Fruit fly (Drosophila melanogaster): ENCODE data around the gene Ir68a.

Gene Ir68a

DNA sequence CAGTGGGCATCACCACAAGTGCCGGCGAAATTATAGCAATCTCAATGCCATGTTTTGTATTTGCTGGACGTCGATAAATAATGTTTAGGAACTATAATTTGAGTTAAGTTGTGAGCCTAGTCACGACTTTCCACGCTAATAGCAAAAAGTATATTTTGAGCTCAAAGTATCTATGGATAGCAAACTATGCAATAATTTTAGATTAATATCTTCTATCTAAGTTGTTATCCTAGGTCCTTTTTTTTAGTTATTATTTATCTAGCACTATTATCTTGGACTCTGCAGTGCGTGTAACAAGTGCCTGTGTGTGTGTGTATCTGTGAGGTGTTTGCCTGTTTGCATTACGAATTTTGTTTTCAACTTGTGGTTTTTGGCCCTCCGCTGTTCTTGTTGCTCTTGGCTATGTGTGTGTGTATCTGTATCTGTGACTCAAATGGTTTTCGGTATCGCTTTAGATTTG, 24.3 kb upstream of the Ir68a start (continued):
- TF ChIP-seq gfzf (GFP tag; optimal IDR thresholded peaks at IDR 0.05) (no peak), CG33213 (GFP tag; optimal IDR thresholded peaks at IDR 0.05) (peak; percentile 57), pfk (GFP tag; optimal IDR thresholded peaks at IDR 0.05) (no peak), CG14965 (GFP tag; optimal IDR thresholded peaks at IDR 0.05; ENCODE audit: borderline replicate concordance) (peak; percentile 40), CG10543 (GFP tag; optimal IDR thresholded peaks at IDR 0.05) (peak; percentile 4), slou (GFP tag; optimal IDR thresholded peaks at IDR 0.05) (peak; percentile 29), CG4730 (GFP tag; IDR thresholded peaks at IDR 0.05) (peak; percentile 52), CG13123 (GFP tag; optimal IDR thresholded peaks at IDR 0.05) (peak; percentile 55), dysf (GFP tag; IDR thresholded peaks at IDR 0.05) (peak; percentile 86), CG4360 (GFP tag; IDR thresholded peaks at IDR 0.05) (0 out of 2 replicates have a peak, but pooled peaks have one; percentile 11), CG6689 (GFP tag; IDR thresholded peaks at IDR 0.05) (peak; percentile 86), tio (GFP tag; optimal IDR thresholded peaks at IDR 0.05) (peak; percentile 88), Hand (GFP tag; optimal IDR thresholded peaks at IDR 0.05) (peak; percentile 62), aop (GFP tag; IDR thresholded peaks at IDR 0.05) (no peak), CG15073 (GFP tag; optimal IDR thresholded peaks at IDR 0.05) (no peak), MTF-1 (GFP tag; optimal IDR thresholded peaks at IDR 0.05; ENCODE audit: borderline replicate concordance) (peak; percentile 8), ci (GFP tag; IDR thresholded peaks at IDR 0.05) (peak; percentile 73; the same call in 2 of the 3 replicates), D19A (tag; optimal IDR thresholded peaks at IDR 0.05) (peak; percentile 53), ab (GFP tag; optimal IDR thresholded peaks at IDR 0.05) (peak; percentile 47), CG9817 (tag; optimal IDR thresholded peaks at IDR 0.05) (peak; percentile 63), sd (tag; optimal IDR thresholded peaks at IDR 0.05) (peak; percentile 58), Chrac-16 (GFP tag; optimal IDR thresholded peaks at IDR 0.05) (peak; percentile 84), wdn (GFP tag; IDR thresholded peaks at IDR 0.05) (no peak), chm (GFP tag; IDR thresholded peaks at IDR 0.05) (peak; percentile 62), Camta (GFP tag; optimal IDR thresholded peaks at IDR 0.05) (peak; percentile 70), crp (GFP tag; optimal IDR thresholded peaks at IDR 0.05) (no peak), gsb (GFP tag; IDR thresholded peaks at IDR 0.05) (peak; percentile 56), CG12071 (GFP tag; optimal IDR thresholded peaks at IDR 0.05) (peak; percentile 57), odd (GFP tag; optimal IDR thresholded peaks at IDR 0.05) (peak; percentile 70), CG18476 (GFP tag; optimal IDR thresholded peaks at IDR 0.05) (peak; percentile 38), Ssrp (tag; optimal IDR thresholded peaks at IDR 0.05) (peak; percentile 75), kni (GFP tag; optimal IDR thresholded peaks at IDR 0.05) (no peak), HLHmδ (GFP tag; optimal IDR thresholded peaks at IDR 0.05) (peak; percentile 8), HLH54F (GFP tag; optimal IDR thresholded peaks at IDR 0.05) (peak; percentile 84), CG16779 (GFP tag; IDR thresholded peaks at IDR 0.05) (0 out of 2 replicates have a peak, but pooled peaks have one; percentile 7), CG12104 (GFP tag; optimal IDR thresholded peaks at IDR 0.05) (peak; percentile 76), fru (optimal IDR thresholded peaks at IDR 0.05) (no peak), cwo (GFP tag; optimal IDR thresholded peaks at IDR 0.05) (peak; percentile 76), cas (GFP tag; IDR thresholded peaks at IDR 0.05) (0 out of 2 replicates have a peak, but pooled peaks have one; percentile 15), otp (GFP tag; IDR thresholded peaks at IDR 0.05) (peak; percentile 70; the same call in 2 of the 3 replicates), CG12942 (GFP tag; optimal IDR thresholded peaks at IDR 0.05) (peak; percentile 77), Fer1 (GFP tag; optimal IDR thresholded peaks at IDR 0.05) (peak; percentile 73), CG4617 (GFP tag; optimal IDR thresholded peaks at IDR 0.05; ENCODE audit: borderline replicate concordance) (peak; percentile 10), Awh (GFP tag; IDR thresholded peaks at IDR 0.05) (no peak), nom (GFP tag; optimal IDR thresholded peaks at IDR 0.05) (no peak), hb (GFP tag; IDR thresholded peaks at IDR 0.05; ENCODE audit: partially characterized antibody) (no peak), pan (optimal IDR thresholded peaks at IDR 0.05) (no peak), pan (GFP tag; optimal IDR thresholded peaks at IDR 0.05 in 1 of 2, IDR thresholded peaks at IDR 0.05 in 1 of 2) (peak in 1 of 2 experiments; percentile 77), row (GFP tag; IDR thresholded peaks at IDR 0.05) (peak; percentile 89), MBD-R2 (GFP tag; IDR thresholded peaks at IDR 0.05) (no peak), kay (GFP tag; optimal IDR thresholded peaks at IDR 0.05) (peak; percentile 6)

Data from whole organism, embryonic.